Worm (Caenorhabditis elegans) whole organism, early embryonic: ENCODE data around the gene dmd-7.

Experiments used
- B0310.2 ChIP-seq: sonication (generic microtip); optimal IDR thresholded peaks from 2 replicates; lab custom pipeline; 2016; ENCODE audit warnings: mild to moderate bottlenecking, missing genetic modification characterization, missing compliant biosample characterization
- F13C5.2 ChIP-seq: sonication (generic microtip); optimal IDR thresholded peaks from 2 replicates; lab custom pipeline; 2017; ENCODE audit warnings: mild to moderate bottlenecking, missing genetic modification characterization, inconsistent platforms, missing compliant biosample characterization
- aly-1 ChIP-seq: sonication (generic microtip); optimal IDR thresholded peaks from 2 replicates; lab custom pipeline; 2016; ENCODE audit warnings: missing genetic modification characterization, missing compliant biosample characterization
- ama-1 ChIP-seq: fragments of 150-350 bp; optimal IDR thresholded peaks from 2 replicates; lab custom pipeline; 2014
- ceh-13 ChIP-seq: fragments of 200-800 bp; sonication (Bioruptor generic); optimal IDR thresholded peaks from 2 replicates; lab custom pipeline; 2018; ENCODE audit warnings: mild to moderate bottlenecking, missing genetic modification characterization, missing compliant biosample characterization
- ceh-36 ChIP-seq: sonication (generic microtip); optimal IDR thresholded peaks from 2 replicates; lab custom pipeline; 2016; ENCODE audit warnings: missing genetic modification characterization, inconsistent platforms, missing compliant biosample characterization
- ets-7 ChIP-seq: sonication (generic microtip); optimal IDR thresholded peaks from 2 replicates; lab custom pipeline; 2016; ENCODE audit warnings: missing genotype, missing genetic modification characterization, missing compliant biosample characterization
- flt-1 ChIP-seq: fragments of 200-800 bp; sonication (Bioruptor generic); IDR thresholded peaks from 2 replicates; pipeline ENCODE4 v1.3.6; 2022; ENCODE audit warnings: missing genetic modification characterization, missing compliant biosample characterization
- hmbx-1 ChIP-seq: sonication (generic microtip); optimal IDR thresholded peaks from 2 replicates; lab custom pipeline; 2016; ENCODE audit warnings: mild to moderate bottlenecking, missing genetic modification characterization, missing compliant biosample characterization
- hmg-4 ChIP-seq: fragments of 200-800 bp; sonication (Bioruptor generic); optimal IDR thresholded peaks from 2 replicates; lab custom pipeline; 2018; ENCODE audit warnings: mild to moderate bottlenecking, missing genetic modification characterization, missing compliant biosample characterization
- hnd-1 ChIP-seq: sonication (generic microtip); optimal IDR thresholded peaks from 2 replicates; lab custom pipeline; 2016; ENCODE audit warnings: missing genetic modification characterization, missing compliant biosample characterization
- pes-1 ChIP-seq: fragments of 200-800 bp; sonication (Bioruptor generic); IDR thresholded peaks from 2 replicates; pipeline ENCODE4 v1.3.6; 2022; ENCODE audit warnings: missing genetic modification reagents, missing genetic modification characterization, missing compliant biosample characterization
- scrt-1 ChIP-seq: fragments of 200-800 bp; sonication (Bioruptor generic); IDR thresholded peaks from 2 replicates; pipeline ENCODE4 v1.3.6; 2022; ENCODE audit warnings: missing genetic modification characterization, missing compliant biosample characterization
- sea-1 ChIP-seq: fragments of 200-800 bp; sonication (Bioruptor generic); conservative IDR thresholded peaks from 2 replicates; pipeline ENCODE4 v1.3.6; 2022; ENCODE audit warnings: missing genetic modification characterization, missing compliant biosample characterization
- tbx-11 ChIP-seq: fragments of 200-800 bp; sonication (Bioruptor generic); IDR thresholded peaks from 2 replicates; pipeline ENCODE4 v1.3.6; 2022; ENCODE audit warnings: missing genetic modification characterization, missing compliant biosample characterization
- tbx-37 ChIP-seq: fragments of 200-800 bp; sonication (Bioruptor generic); conservative IDR thresholded peaks from 2 replicates; pipeline ENCODE4 v1.3.6; 2022; ENCODE audit warnings: missing genetic modification reagents, missing genetic modification characterization, missing compliant biosample characterization
- tra-4 ChIP-seq: sonication (generic microtip); optimal IDR thresholded peaks from 2 replicates; lab custom pipeline; 2017; ENCODE audit warnings: missing genetic modification characterization, missing compliant biosample characterization

The dmd-7 gene

ce11 chrV:6278117-6279081 lies 31.7 kb downstream of the dmd-7 start, which contains the start of gene fil-2:
TSS of gene fil-2 (plus strand) at chrV:6279031.
- no peak for TF ChIP-seq sea-1 (GFP tag; lab: Robert Waterston, UW)
- no peak for TF ChIP-seq B0310.2
- no peak for TF ChIP-seq aly-1 (tag; lab: Kevin White, UChicago)
- TF ChIP-seq tbx-37 (GFP tag; lab: Robert Waterston, UW) = no peak

- TF ChIP-seq tbx-37 (GFP tag; lab: Robert Waterston, UW) (no peak), flt-1 (GFP tag; lab: Robert Waterston, UW) (no peak), ceh-36 (no peak), B0310.2 (no peak), ceh-13 (no peak), hnd-1 (no peak), tra-4 (tag; lab: Kevin White, UChicago) (no peak), aly-1 (tag; lab: Kevin White, UChicago) (no peak), hmbx-1 (tag; lab: Kevin White, UChicago) (no peak), hmg-4 (no peak)
These were observed 33.3 kb downstream of the dmd-7 start for ce11 chrV:6280067-6280466.

ce11 chrV:6281175-6281574 lies 34.4 kb downstream of the dmd-7 start, which contains the start of the genes K12B6.4 and spe-49:
TSS of gene K12B6.4 (minus strand) at chrV:6281275.
TSS of gene spe-49 (plus strand) at chrV:6281359.
- TF ChIP-seq hmbx-1 (tag; lab: Kevin White, UChicago) (no peak), B0310.2 (no peak), F13C5.2 (tag; lab: Kevin White, UChicago) (no peak), tbx-11 (GFP tag; lab: Robert Waterston, UW) (no peak), pes-1 (no peak), scrt-1 (GFP tag; lab: Robert Waterston, UW) (no peak), flt-1 (GFP tag; lab: Robert Waterston, UW) (no peak), ets-7 (tag; lab: Kevin White, UChicago) (no peak), tbx-37 (GFP tag; lab: Robert Waterston, UW) (no peak), ceh-13 (no peak), hmg-4 (no peak), ama-1 (no peak), sea-1 (GFP tag; lab: Robert Waterston, UW) (no peak), aly-1 (tag; lab: Kevin White, UChicago) (no peak), ceh-36 (no peak)

ce11 chrV:6286343-6286742 lies 39.6 kb downstream of the dmd-7 start, which contains the start of gene srn-1:
TSS of gene srn-1 (minus strand) at chrV:6286443.
- no peak for TF ChIP-seq tbx-11 (GFP tag; lab: Robert Waterston, UW)
- TF ChIP-seq pes-1 = no peak
- TF ChIP-seq ceh-36 = no peak
- no peak for TF ChIP-seq hmg-4
- TF ChIP-seq tra-4 (tag; lab: Kevin White, UChicago) = no peak
- no peak for TF ChIP-seq hnd-1
- TF ChIP-seq ets-7 (tag; lab: Kevin White, UChicago) = no peak
- no peak for TF ChIP-seq aly-1 (tag; lab: Kevin White, UChicago)
- TF ChIP-seq sea-1 (GFP tag; lab: Robert Waterston, UW) = no peak
- no peak for TF ChIP-seq ama-1
- no peak for TF ChIP-seq tbx-37 (GFP tag; lab: Robert Waterston, UW)
- TF ChIP-seq flt-1 (GFP tag; lab: Robert Waterston, UW) = no peak
- no peak for TF ChIP-seq B0310.2
- no peak for TF ChIP-seq scrt-1 (GFP tag; lab: Robert Waterston, UW)
- no peak for TF ChIP-seq hmbx-1 (tag; lab: Kevin White, UChicago)
- no peak for TF ChIP-seq F13C5.2 (tag; lab: Kevin White, UChicago)

ce11 chrV:6288607-6289006 lies 41.9 kb downstream of the dmd-7 start, which contains the start of gene K12B6.11:
TSS of gene K12B6.11 (plus strand) at chrV:6288907.
- no peak for TF ChIP-seq tbx-11 (GFP tag; lab: Robert Waterston, UW)
- TF ChIP-seq scrt-1 (GFP tag; lab: Robert Waterston, UW) = no peak
- TF ChIP-seq B0310.2 = no peak
- no peak for TF ChIP-seq ceh-13
- no peak for TF ChIP-seq ama-1
- TF ChIP-seq ceh-36 = no peak
- no peak for TF ChIP-seq hnd-1
- TF ChIP-seq F13C5.2 (tag; lab: Kevin White, UChicago) = no peak
- TF ChIP-seq flt-1 (GFP tag; lab: Robert Waterston, UW) = no peak

- TF ChIP-seq tra-4 (tag; lab: Kevin White, UChicago) (no peak), hnd-1 (no peak), scrt-1 (GFP tag; lab: Robert Waterston, UW) (no peak), hmg-4 (no peak), tbx-11 (GFP tag; lab: Robert Waterston, UW) (no peak), sea-1 (GFP tag; lab: Robert Waterston, UW) (no peak), aly-1 (tag; lab: Kevin White, UChicago) (no peak), ceh-36 (no peak)
These were observed 44.6 kb downstream of the dmd-7 start for ce11 chrV:6291301-6291700.

- TF ChIP-seq hnd-1 (no peak), tbx-37 (GFP tag; lab: Robert Waterston, UW) (no peak), F13C5.2 (tag; lab: Kevin White, UChicago) (no peak), aly-1 (tag; lab: Kevin White, UChicago) (no peak), ets-7 (tag; lab: Kevin White, UChicago) (no peak), B0310.2 (no peak), tbx-11 (GFP tag; lab: Robert Waterston, UW) (no peak), scrt-1 (GFP tag; lab: Robert Waterston, UW) (no peak), ceh-13 (no peak), ceh-36 (no peak), pes-1 (no peak), hmg-4 (no peak)
These were observed 45.7 kb downstream of the dmd-7 start, which contains the start of gene K12B6.9 for ce11 chrV:6292401-6292800. TSS of gene K12B6.9 (minus strand) at chrV:6292666.
